Worm (Caenorhabditis elegans): ENCODE results near the gene nhr-27.

DNA sequence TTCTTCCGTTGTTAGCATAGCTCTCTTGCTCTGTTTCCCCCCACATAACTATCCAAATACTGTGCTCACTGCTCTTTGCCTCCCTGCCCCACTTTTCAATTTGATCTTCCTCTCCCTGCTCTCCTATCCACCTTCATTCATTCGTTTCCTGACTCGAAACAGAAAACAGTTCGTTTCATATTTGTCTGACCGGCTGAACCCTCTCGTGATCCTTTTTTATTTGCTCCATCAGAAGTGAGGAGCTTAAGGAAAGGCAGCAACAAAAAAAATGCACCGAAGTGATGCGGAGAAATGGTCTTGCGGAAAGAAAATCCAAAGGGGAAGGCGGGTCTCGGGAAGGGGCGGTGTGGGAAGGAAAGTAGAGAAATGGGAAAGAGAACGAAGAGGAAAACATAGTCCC is 86.7 kb downstream of the nhr-27 start:
- TF ChIP-seq elt-1 (tag; optimal IDR thresholded peaks at IDR 0.05) (no peak), skn-1 (tag; optimal IDR thresholded peaks at IDR 0.05) (no peak), F13H6.1 (tag; optimal IDR thresholded peaks at IDR 0.05) (no peak), nhr-10 (tag; optimal IDR thresholded peaks at IDR 0.05) (no peak), nhr-11 (tag; optimal IDR thresholded peaks at IDR 0.05) (no peak), ceh-16 (tag; optimal IDR thresholded peaks at IDR 0.05) (no peak), nhr-25 (tag; optimal IDR thresholded peaks at IDR 0.05) (no peak), nhr-237 (tag; optimal IDR thresholded peaks at IDR 0.05) (no peak), elt-3 (tag; optimal IDR thresholded peaks at IDR 0.05) (no peak)

Data from whole organism, L2 larva.